Fruit fly (Drosophila melanogaster) ovary, adult (tissue): ENCODE data around the gene Myo95E.

Experiments
- CG17801 ChIP-seq: fragments of 200-800 bp; optimal IDR thresholded peaks from 2 replicates; lab custom pipeline; 2019; ENCODE audit warnings: missing biosample characterization, mild to moderate bottlenecking, missing genetic modification characterization, moderate library complexity; ENCODE audit not compliant: partially characterized antibody

The Myo95E gene

DNA sequence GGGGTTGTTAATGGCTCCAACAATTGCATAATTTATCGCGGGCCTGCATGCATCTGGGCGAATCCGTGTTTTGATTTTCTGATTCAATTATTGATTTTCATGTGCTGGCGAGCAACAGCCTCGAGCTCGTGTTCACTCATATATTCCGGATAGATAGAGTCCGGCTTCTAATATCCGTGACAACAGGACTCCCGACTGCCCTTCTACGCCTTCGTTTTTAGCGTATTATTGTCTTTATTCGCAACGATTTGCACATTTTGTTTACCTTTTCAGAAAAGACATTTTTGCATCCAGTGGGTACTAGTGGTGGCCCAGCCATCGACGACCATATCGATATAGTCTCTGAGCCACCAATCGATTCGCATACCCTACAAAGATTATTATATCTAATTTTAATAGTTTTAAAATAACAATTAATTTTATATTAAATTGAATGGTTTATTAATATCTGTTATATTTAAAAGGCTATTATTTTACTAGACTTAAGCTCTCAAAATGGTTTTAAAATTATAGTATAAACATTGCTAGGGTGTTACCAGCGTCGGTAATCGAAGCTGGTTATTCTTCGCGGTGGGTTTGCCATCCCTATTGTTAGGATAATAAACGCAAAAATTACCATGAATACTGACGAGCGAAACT is at the start of gene Myo95E, which contains the start of gene TBC1d7:
Gene Myo95E, minus strand, starts transcription at position 326 of the 639 bp plus-strand sequence.
Gene TBC1d7, plus strand, starts transcription at position 555 of the 639 bp plus-strand sequence.
- TF ChIP-seq CG17801 (GFP tag; lab: Kevin White, UChicago), result peak; percentile 91

DNA sequence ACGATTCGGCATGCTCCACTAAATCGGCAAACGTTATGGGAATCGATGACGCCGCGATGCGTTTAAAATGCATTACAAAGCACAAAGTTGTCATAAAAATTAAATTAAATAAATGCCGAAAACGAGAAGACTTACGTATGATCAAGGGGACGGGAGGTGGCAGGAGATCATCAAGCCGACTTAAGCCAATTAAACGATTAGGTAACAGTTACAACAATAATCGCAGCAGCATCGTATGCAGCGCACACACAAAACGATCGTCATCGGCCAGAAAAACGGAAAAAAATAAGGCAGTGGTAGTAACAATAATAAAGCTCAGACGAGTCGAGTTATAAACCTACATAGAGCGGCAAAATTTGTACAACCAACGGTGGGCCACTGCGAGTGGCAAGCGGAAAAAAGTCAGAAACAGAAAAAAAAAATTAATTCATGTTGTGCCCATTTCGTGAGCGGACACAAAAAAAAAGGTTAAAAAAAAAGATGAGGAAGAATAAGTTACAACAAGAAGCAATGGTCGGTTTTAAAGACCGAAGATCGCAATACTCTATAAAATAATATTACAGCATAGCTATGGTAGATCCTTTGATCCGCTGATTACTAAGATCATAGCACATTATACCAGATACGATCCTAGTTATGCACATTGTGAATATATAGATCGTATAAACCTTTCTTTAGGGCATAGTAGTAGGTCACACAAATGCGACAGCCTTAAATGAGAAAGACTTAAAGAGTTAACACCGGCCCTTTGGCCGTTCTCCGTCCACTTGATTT is 45.2 kb upstream of the Myo95E start:
- TF ChIP-seq CG17801 (GFP tag; lab: Kevin White, UChicago), result no peak

DNA sequence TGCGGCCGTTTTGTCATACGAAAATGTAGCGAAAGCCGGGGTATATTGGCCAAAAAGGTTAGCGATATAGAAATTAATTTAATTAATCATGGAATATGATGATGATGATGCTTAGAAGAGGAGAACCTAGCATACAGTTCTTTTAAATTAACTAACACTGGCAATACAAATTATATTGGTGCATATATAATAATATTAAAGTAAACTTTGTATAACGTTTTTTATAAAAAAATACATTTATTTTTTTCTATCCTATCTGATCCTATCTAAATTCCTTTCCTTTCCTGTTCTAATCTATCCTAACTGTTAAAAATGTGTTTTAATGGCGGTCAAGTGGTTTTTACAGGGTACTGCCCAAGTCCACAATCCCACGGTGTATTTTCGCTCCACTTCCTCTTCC is 44.6 kb upstream of the Myo95E start:
- TF ChIP-seq CG17801 (GFP tag; lab: Kevin White, UChicago), result no peak

DNA sequence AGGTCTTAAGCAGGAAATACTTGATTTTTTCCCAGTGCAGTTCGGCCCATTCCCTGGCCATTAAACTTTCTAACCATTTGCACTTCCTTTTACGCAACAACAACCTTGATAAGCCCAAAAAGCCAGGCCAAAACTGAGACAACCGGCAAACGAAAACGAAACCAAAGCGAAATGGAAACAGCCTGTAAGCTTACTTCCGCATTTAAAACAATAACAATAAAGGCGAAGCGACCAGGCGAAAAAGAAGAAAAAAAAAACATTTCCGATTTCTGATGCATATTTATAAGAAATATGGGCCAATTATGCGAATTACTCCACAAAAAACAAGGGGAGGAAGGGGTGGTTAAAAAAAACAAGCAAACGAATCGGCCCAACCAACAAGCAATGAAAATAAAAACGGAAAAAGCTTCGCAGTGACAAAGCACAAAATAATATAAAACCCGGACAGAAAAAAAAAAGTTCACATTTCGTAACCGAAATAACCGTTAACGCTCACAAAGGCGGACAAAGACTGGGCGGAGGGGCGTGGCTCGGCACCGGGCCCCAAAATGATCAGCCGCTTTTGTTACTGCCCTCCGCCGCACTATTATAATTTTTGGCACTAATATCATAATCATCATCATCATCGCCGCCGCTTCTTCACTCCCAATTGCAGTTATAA is 44.1 kb upstream of the Myo95E start:
- peak; percentile 18 for TF ChIP-seq CG17801 (GFP tag; lab: Kevin White, UChicago)

DNA sequence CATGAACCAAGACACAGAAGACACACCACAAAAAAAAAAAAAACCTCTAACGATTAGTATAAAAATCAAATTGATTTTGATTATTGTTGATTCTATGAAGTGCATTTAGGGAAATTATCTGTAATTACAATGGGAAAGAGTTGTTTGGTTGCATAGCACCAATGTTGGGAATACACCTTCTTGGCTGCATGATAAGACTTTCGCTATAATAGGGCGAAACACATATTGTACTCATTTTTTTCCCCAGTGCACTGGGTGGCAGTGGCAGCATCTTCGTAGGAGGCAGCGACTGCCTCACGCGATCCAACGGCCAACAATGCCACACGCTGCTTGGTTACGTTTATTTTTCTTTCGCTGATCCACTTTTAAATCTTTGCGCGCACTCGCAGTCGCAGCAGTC is 42.7 kb upstream of the Myo95E start:
- no peak for TF ChIP-seq CG17801 (GFP tag; lab: Kevin White, UChicago)

DNA sequence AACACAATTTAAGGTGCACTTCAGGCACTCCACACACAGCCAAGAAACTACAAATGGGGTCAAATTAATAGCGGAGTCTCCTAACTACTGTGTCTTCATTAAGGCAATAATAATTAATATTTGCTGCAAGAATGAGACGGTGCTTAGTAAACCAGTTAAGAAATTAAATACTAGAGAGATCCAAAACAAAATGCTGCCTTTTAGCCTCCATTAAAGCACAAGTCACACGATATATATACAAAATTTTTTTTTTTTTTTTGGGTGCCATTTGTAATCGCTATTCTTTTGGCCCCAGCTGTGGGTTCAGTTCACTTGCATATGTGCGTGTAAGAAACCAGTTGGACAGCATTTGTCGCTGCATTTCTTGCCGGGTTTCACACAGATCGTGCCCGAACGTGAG is 42.1 kb upstream of the Myo95E start:
- no peak for TF ChIP-seq CG17801 (GFP tag; lab: Kevin White, UChicago)

DNA sequence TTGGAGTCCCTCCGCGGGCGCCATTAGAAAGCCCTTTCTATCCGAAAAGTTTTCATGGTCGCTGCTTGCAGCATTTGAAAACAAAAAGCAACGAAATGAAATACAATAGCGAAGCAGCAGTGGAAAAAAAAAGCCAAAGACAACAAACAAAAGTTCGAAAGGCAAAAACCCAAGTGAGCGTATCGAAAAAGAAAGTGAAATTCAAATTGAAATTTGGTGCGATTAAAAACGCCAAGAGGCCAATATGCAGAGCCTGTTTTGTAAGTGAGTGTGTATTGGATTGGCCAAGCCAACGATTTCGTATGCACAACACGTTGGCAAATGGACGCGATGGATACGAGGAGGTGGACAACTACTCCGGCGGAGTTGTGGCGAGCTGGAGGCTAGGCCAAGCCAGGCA is 41.4 kb upstream of the Myo95E start:
- no peak for TF ChIP-seq CG17801 (GFP tag; lab: Kevin White, UChicago)

DNA sequence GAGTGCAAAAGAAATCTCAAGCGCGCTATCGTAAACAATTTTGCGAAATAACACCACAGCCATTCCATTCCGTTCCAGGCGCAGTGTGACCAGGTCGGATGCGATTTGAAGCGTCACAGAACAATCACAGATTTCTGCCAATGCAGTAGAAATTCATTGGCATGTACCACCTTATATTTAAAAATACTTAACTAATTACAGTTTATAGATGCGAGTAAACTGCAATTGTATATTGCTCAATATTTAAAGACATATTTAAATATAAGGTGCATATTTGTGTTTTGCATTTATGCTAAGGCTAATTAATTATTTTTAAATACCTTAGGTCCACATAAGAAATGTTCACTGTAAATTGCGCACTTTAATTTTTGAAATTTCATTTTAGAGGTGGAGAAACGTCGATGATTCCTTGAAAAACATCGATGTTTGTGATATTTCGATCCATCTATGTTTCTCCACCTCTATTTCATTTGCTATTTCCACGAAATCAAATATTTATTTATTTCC is 32.1 kb upstream of the Myo95E start, which contains the start of the genes SMC6 and CG6204:
Gene SMC6, minus strand, starts transcription at position 51 of the 507 bp plus-strand sequence.
Gene CG6204, plus strand, starts transcription at position 460 of the 507 bp plus-strand sequence.
- peak; percentile 93 for TF ChIP-seq CG17801 (GFP tag; lab: Kevin White, UChicago)

DNA sequence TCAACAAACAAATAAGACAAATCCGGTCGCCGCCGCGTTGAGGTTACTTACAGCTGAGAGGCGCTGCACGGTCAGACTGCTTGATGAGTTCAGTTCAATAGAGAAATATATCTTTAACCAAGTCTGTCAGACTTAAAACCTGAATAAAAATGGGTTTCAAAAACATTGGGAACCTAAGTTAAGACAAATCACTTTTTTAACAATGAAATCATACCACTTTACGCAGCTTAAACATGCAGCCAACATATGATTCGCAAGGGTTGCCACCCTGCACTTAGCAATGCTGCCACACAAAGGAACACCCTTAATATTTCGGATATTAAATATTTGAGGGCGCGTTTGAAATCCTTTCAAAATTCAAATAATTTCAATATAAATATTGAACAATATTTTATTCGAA is 27.3 kb upstream of the Myo95E start, which contains the start of gene CG5515:
Gene CG5515, minus strand, starts transcription at position 278 of the 400 bp plus-strand sequence.
- peak; percentile 92 for TF ChIP-seq CG17801 (GFP tag; lab: Kevin White, UChicago)

DNA sequence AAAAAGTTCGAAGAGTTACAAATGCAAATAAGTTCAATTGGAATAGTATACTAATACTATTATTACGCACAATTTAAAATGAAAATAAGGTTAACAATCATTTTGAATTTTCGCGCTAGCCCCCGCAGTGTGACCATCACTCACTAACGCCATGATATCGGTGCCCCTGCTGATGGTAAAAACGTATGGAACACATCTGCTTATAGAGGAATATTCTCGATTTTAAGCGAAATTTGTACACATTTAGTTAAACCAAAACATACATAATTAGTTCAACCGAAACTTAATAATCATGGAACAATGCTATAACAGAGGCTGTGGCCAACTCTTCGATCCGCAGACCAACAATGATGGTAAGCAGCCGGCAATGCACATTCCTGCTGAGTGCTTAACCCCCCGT is 24.9 kb upstream of the Myo95E start, which contains the start of gene mora:
Gene mora, plus strand, starts transcription at position 172 of the 400 bp plus-strand sequence.
- TF ChIP-seq CG17801 (GFP tag; lab: Kevin White, UChicago), result no peak

DNA sequence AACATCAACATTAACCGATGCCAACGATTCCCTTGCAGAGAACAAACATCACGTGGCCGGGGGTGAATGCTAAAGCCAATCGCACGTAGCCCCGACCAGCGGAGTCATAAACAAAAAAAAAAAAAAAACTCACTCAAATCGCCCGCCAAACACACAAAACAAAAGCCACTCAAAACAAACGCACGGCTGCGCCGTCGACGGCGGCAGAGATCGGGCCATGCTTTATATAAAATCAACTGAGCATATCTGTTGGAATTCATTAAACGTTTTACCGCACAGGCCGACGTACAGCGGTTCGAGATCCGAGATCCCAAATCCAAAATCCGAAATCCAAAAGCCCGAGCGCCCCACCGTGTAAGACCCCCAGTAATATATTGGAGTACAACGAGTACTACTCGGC is 11.1 kb upstream of the Myo95E start, which contains the start of gene CG13606:
Gene CG13606, plus strand, starts transcription at position 250 of the 400 bp plus-strand sequence.
- TF ChIP-seq CG17801 (GFP tag; lab: Kevin White, UChicago), result no peak

DNA sequence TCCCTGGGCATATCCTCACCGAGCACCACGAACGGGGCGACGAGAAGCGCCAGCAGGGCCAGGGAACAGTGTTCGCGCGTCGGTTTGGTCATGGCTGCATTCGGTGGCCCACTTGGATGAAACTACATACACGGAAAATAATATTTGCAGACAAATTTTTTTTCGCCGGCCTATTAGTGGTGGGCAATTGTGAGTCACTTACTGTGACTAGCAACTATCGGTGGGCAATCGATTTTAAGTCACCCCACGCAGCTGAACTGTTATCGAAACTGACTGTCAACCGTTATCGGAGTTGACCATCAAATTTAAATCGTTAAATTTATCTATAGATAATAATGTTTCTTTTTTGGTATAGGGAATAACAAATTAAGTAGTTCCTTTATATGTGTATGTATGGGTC is 8.1 kb upstream of the Myo95E start, which contains the start of gene CG5510:
Gene CG5510, minus strand, starts transcription at position 201 of the 400 bp plus-strand sequence.
- TF ChIP-seq CG17801 (GFP tag; lab: Kevin White, UChicago), result peak; percentile 60

DNA sequence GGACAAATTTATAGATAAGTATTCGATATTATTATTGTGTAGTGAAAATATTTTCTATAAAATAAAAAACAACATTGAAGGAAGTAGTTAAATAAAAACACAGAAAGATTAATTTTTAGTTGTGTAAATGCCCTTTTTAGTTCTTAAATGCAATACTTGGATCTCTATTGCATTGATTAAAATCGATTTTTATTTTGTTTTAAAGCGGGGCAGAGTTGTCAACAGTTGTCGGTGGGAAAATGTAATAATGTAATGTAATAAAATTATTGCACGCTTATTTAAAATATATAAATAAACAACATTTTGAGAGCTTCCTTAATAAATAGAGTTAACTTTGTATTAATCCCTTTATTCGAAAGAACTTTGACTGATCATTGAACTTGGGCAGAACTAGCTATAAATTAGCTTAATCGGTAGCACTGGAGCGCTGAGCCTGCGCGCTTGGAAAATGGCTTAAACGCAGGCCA is 2.3 kb upstream of the Myo95E start, which contains the start of gene Apc2:
Gene Apc2, plus strand, starts transcription at position 411 of the 467 bp plus-strand sequence.
- peak; percentile 50 for TF ChIP-seq CG17801 (GFP tag; lab: Kevin White, UChicago)
